Fruit fly (Drosophila melanogaster): ENCODE results near the gene nAChRalpha3.

The nAChRalpha3 gene

DNA sequence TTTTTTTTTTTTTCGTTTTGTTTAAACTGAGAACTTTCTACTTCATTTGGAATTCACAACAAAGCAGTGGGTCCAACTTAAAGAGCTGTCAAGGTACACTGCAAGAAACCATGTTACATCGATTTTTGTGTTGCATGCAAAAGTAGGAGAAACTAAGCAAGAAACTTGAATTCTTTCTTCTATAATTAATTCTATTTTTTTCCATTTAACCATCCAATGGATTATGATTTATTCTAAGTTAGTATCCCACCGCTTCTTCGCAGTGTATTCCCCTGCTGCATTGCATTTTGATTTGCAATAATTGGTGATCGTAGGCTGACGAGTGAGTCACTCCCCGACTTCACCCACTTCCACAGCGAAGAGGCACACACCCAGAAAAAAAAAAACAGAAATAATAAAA, 107.1 kb downstream of the nAChRalpha3 start:
- TF ChIP-seq ey (GFP tag; optimal IDR thresholded peaks at IDR 0.05) = no peak
- TF ChIP-seq usp (GFP tag; optimal IDR thresholded peaks at IDR 0.05) = no peak
- no peak for TF ChIP-seq pan (optimal IDR thresholded peaks at IDR 0.05)
- peak; percentile 3 for TF ChIP-seq h (GFP tag; optimal IDR thresholded peaks at IDR 0.05)

DNA sequence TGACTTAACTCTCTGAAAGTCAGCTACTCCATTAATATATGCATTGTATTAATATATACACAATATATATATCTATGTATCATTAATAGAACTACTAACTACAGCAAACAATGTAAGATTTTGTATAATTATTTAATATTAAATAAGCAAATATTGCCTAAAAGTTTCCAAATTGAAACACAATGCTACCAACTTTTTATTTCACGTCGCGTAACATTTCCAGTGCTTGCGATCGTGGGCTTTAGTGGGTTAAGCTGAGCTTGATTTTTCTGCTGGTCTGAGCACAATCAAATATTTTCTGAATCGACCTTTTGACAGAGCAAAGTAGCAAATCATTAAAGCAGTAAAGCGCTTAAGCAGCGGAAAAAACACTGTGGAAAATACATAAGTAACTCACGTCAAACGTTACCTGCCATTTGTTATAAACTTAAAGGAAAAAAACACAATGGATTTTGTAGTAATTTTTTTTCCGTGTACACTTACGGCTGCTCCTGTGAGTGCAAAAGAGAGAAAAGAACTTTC, 108.6 kb downstream of the nAChRalpha3 start:
- TF ChIP-seq foxo (GFP tag; optimal IDR thresholded peaks at IDR 0.05) (peak in 1 of 2 experiments; percentile 12), CG32264 (GFP tag; optimal IDR thresholded peaks at IDR 0.05) (no peak), Sp1 (GFP tag; optimal IDR thresholded peaks at IDR 0.05) (no peak)

DNA sequence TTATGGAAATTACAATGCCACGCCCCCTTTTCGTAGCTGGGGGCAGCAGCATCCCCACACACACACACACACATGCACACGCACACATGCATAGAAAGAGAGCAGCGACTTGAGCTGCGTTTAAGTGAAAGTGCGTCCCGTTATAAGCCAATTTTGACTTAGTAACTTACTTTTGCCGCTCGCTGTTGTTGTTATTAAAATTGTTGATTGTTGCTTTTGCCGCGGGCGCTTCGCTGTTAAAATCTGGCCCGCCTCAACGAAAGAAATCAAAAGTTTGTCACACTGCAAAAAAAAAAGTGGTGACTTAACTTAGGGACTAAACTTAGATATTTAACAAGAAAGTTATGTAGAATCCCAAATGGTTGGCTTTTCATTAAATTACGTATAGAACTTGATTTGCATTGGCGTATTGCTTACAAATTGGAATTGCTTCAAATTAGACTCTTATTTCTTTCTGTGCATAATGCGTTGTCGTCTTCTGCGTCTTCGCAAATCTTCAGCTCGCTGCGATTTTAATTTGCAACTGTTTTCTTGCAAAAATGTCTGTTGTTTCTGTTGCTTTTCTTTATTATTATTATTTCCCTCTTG, 112.1 kb downstream of the nAChRalpha3 start:
- TF ChIP-seq CG9705 (GFP tag; optimal IDR thresholded peaks at IDR 0.05) (no peak), Myc (optimal IDR thresholded peaks at IDR 0.05) (no peak), br (GFP tag; optimal IDR thresholded peaks at IDR 0.05) (peak; percentile 14), pan (optimal IDR thresholded peaks at IDR 0.05) (no peak), h (GFP tag; optimal IDR thresholded peaks at IDR 0.05) (peak; percentile 22), foxo (GFP tag; optimal IDR thresholded peaks at IDR 0.05) (peak in 1 of 2 experiments; percentile 33), fru (GFP tag; optimal IDR thresholded peaks at IDR 0.05) (peak; percentile 55), Hr78 (GFP tag; optimal IDR thresholded peaks at IDR 0.05) (no peak), Jra (GFP tag; optimal IDR thresholded peaks at IDR 0.05) (no peak), CrebA (GFP tag; optimal IDR thresholded peaks at IDR 0.05; ENCODE audit: borderline replicate concordance) (no peak), Sp1 (GFP tag; optimal IDR thresholded peaks at IDR 0.05) (no peak), ey (GFP tag; optimal IDR thresholded peaks at IDR 0.05) (peak; percentile 24), GATAd (GFP tag; optimal IDR thresholded peaks at IDR 0.05) (no peak)

DNA sequence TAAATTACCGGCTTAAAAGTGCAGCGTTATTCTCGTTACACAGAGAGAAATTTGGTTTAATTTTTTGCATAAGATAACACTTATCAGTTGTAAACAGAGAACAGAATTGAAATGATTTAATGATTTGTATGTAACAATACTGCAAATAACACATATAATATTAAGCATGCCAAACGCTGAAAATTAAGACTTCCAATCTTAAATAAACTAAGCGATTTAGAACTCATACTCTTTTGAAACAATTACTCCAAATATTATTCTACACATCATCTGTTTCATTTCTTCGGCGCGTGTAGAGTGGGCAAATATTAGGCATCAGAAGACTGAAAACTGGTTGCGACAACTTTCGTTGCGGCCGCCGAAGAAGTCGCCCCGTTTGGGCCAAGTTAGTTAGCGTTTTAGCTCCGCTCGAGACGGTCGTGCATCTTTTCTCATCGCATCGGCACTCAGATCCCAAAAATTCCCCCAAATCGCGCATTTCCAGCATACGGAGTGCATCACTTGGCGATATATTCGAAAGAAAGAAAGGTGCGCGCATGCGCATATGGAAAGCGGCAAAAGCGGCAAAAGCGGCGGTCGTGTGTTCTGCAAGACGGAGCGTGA, 114.6 kb downstream of the nAChRalpha3 start, which contains the start of gene CG1632:
CG1632 (plus strand) TSS at position 387 of the 603 bp plus-strand sequence.
- no peak for TF ChIP-seq sv (GFP tag; optimal IDR thresholded peaks at IDR 0.05)
- TF ChIP-seq dmrt93B (GFP tag; optimal IDR thresholded peaks at IDR 0.05) = peak; percentile 64
- no peak for TF ChIP-seq GATAd (GFP tag; optimal IDR thresholded peaks at IDR 0.05)
- TF ChIP-seq jim (GFP tag; optimal IDR thresholded peaks at IDR 0.05) = no peak
- TF ChIP-seq dl (GFP tag; optimal IDR thresholded peaks at IDR 0.05; ENCODE audit: insufficient read depth in 1 of 2, partially characterized antibody in 2 of 2) = no peak
- peak; percentile 82 for TF ChIP-seq ey (GFP tag; optimal IDR thresholded peaks at IDR 0.05)
- no peak for TF ChIP-seq Abd-B (GFP tag; optimal IDR thresholded peaks at IDR 0.05)
- peak; percentile 86 for TF ChIP-seq HLH106 (tag; optimal IDR thresholded peaks at IDR 0.05)
- no peak for TF ChIP-seq Rel (GFP tag; optimal IDR thresholded peaks at IDR 0.05)
- TF ChIP-seq Rel (tag; optimal IDR thresholded peaks at IDR 0.05) = peak; percentile 88
- no peak for TF ChIP-seq usp (GFP tag; optimal IDR thresholded peaks at IDR 0.05)
- TF ChIP-seq fru (GFP tag; optimal IDR thresholded peaks at IDR 0.05) = peak; percentile 88
- TF ChIP-seq sage (GFP tag; optimal IDR thresholded peaks at IDR 0.05) = peak; percentile 63
- no peak for TF ChIP-seq tai (GFP tag; optimal IDR thresholded peaks at IDR 0.05)
- peak; percentile 87 for TF ChIP-seq h (GFP tag; optimal IDR thresholded peaks at IDR 0.05)
- TF ChIP-seq psq (GFP tag; optimal IDR thresholded peaks at IDR 0.05) = peak; percentile 61
- TF ChIP-seq Mio (GFP tag; optimal IDR thresholded peaks at IDR 0.05) = no peak
- peak; percentile 83 for TF ChIP-seq woc (GFP tag; optimal IDR thresholded peaks at IDR 0.05)
- peak; percentile 66 for TF ChIP-seq CG9705 (GFP tag; optimal IDR thresholded peaks at IDR 0.05)
- TF ChIP-seq CrebA (GFP tag; optimal IDR thresholded peaks at IDR 0.05; ENCODE audit: borderline replicate concordance) = no peak
- no peak for TF ChIP-seq Hnf4 (GFP tag; optimal IDR thresholded peaks at IDR 0.05)
- peak; percentile 67 for TF ChIP-seq rgr (GFP tag; optimal IDR thresholded peaks at IDR 0.05)
- TF ChIP-seq lola (GFP tag; optimal IDR thresholded peaks at IDR 0.05) = no peak
- no peak for TF ChIP-seq brk (GFP tag; optimal IDR thresholded peaks at IDR 0.05)
- TF ChIP-seq N (GFP tag; optimal IDR thresholded peaks at IDR 0.05) = no peak
- TF ChIP-seq br (GFP tag; optimal IDR thresholded peaks at IDR 0.05) = peak; percentile 85
- TF ChIP-seq OdsH (GFP tag; optimal IDR thresholded peaks at IDR 0.05) = peak; percentile 83
- no peak for TF ChIP-seq Vsx2 (GFP tag; optimal IDR thresholded peaks at IDR 0.05; ENCODE audit: partially characterized antibody)
- no peak for TF ChIP-seq Dfd (GFP tag; optimal IDR thresholded peaks at IDR 0.05)
- TF ChIP-seq Sp1 (GFP tag; optimal IDR thresholded peaks at IDR 0.05) = peak; percentile 85
- peak in 1 of 2 experiments; percentile 84 for TF ChIP-seq foxo (GFP tag; optimal IDR thresholded peaks at IDR 0.05)
- TF ChIP-seq Dif (GFP tag; optimal IDR thresholded peaks at IDR 0.05; ENCODE audit: partially characterized antibody) = no peak
- TF ChIP-seq Hr83 (GFP tag; optimal IDR thresholded peaks at IDR 0.05; ENCODE audit: poor library complexity, severe bottlenecking) = no peak
- peak; percentile 40 for TF ChIP-seq Jra (GFP tag; optimal IDR thresholded peaks at IDR 0.05)
- no peak for TF ChIP-seq dsf (GFP tag; optimal IDR thresholded peaks at IDR 0.05; ENCODE audit: borderline replicate concordance)
- no peak for TF ChIP-seq pan (optimal IDR thresholded peaks at IDR 0.05)
- TF ChIP-seq Myc (optimal IDR thresholded peaks at IDR 0.05) = no peak
- peak; percentile 33 for TF ChIP-seq CG32264 (GFP tag; optimal IDR thresholded peaks at IDR 0.05)
- TF ChIP-seq Hr78 (GFP tag; optimal IDR thresholded peaks at IDR 0.05) = no peak

Data from whole organism, wandering third instar larva.